Worm (Caenorhabditis elegans) whole organism, young adult: ENCODE results near the gene unc-50.

ENCODE experiments used
- F23B12.7 ChIP-seq: sonication (generic microtip); optimal IDR thresholded peaks from 2 replicates; lab custom pipeline; 2017; ENCODE audit warnings: missing genetic modification characterization, mild to moderate bottlenecking, missing compliant biosample characterization, antibody characterized with exemption, moderate library complexity; ENCODE audit not compliant: insufficient read depth
- attf-3 ChIP-seq: fragments of 200-800 bp; sonication (Bioruptor generic); conservative IDR thresholded peaks from 2 replicates; pipeline ENCODE4 v1.3.6; 2022; ENCODE audit warnings: missing genetic modification reagents, missing genetic modification characterization, missing compliant biosample characterization
- lag-1 ChIP-seq: fragments of 200-800 bp; sonication (Bioruptor generic); IDR thresholded peaks from 2 replicates; pipeline ENCODE4 v1.3.6; 2022; ENCODE audit warnings: missing genetic modification reagents, missing genetic modification characterization, missing compliant biosample characterization
- snpc-3.4 ChIP-seq: sonication (generic microtip); optimal IDR thresholded peaks from 2 replicates; lab custom pipeline; 2017; ENCODE audit warnings: missing genetic modification characterization, mild to moderate bottlenecking, missing compliant biosample characterization, antibody characterized with exemption, moderate library complexity, missing genotype, missing genetic modification reagents

DNA sequence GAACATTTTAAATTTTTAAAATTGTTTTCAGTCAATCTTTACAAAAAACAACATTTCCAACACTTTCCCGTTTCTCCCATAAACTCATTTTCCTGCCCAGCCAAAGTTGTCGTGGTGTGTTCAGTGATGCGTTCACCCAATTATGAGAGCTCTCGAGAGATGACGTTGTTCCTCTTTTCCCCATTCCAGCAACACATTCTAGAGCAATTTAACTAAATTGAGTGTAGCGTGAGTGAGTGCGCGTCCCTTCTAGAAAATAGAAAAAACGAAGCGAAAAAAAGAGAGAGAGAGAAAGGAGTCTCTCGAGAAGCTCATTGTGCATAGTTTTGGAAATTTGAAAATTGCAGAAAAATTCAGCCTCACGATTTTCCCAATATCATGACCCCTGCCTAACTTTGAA is 40.8 kb upstream of the unc-50 start:
- TF ChIP-seq attf-3 (GFP tag; lab: Robert Waterston, UW) (no peak), lag-1 (GFP tag; lab: Robert Waterston, UW) (no peak), F23B12.7 (no peak), snpc-3.4 (tag; lab: Kevin White, UChicago) (no peak)
